Worm (Caenorhabditis elegans) whole organism, L1 larva: ENCODE data around the gene R12C12.5.
"Not testable (repeated sequence)": the region's sequence is repeated elsewhere in the genome, so short reads cannot be mapped to it uniquely, and the experiment has no call there.

ENCODE experiments used
- fkh-8 ChIP-seq: sonication (generic microtip); optimal IDR thresholded peaks from 2 replicates; lab custom pipeline; 2016; ENCODE audit warnings: mild to moderate bottlenecking, missing genetic modification characterization, missing compliant biosample characterization
- snpc-4 ChIP-seq: fragments of 150-350 bp; optimal IDR thresholded peaks from 2 replicates; lab custom pipeline; 2014; ENCODE audit warnings: missing biosample characterization, missing genetic modification characterization
- zag-1 ChIP-seq: fragments of 150-350 bp; optimal IDR thresholded peaks from 2 replicates; lab custom pipeline; 2014; ENCODE audit warnings: missing biosample characterization, missing genetic modification characterization
- ztf-11 ChIP-seq, 2 experiments: sonication (generic microtip); optimal IDR thresholded peaks; 2 replicates each; lab custom pipeline; 2016 to 2017; ENCODE audit warnings: missing genetic modification characterization in 2 of 2, missing biosample characterization in 1 of 2, missing compliant biosample characterization in 1 of 2

- TF ChIP-seq ztf-11 (tag; optimal IDR thresholded peaks at IDR 0.05; lab: Kevin White, UChicago); fkh-8 (tag; lab: Kevin White, UChicago); zag-1 (tag; lab: Kevin White, UChicago); snpc-4 (tag; lab: Kevin White, UChicago): not testable (repeated sequence)
These were observed 30.9 kb downstream of the R12C12.5 start, which contains the start of gene ZK84.2 for ce11 chrII:6014057-6014456.
